Worm (Caenorhabditis elegans): ENCODE measurements around the gene C33D9.6.

DNA sequence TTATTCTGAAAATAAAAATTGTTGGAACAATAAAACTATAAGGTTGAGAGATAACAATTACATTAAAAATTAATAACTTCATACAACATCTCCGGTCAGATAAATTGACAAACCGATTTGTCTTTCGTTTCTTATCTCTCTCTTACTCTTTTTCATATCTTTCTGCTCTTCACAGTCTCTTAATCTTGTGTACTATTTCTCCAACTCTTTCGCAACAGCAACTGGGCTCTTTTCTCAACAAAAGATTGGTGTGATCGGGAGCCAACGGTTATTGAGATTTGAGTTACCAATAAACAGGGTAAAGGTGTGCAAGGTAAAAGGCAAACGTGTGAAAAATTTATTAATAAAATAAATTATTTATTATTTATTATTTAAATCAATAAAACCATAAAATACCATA, 8.7 kb upstream of the C33D9.6 start, which contains the start of gene C33D9.8:
- no peak for TF ChIP-seq nhr-77 (tag; optimal IDR thresholded peaks at IDR 0.05)
- TF ChIP-seq aly-2 (tag; optimal IDR thresholded peaks at IDR 0.05) = no peak
- TF ChIP-seq nhr-21 (tag; optimal IDR thresholded peaks at IDR 0.05) = no peak
- TF ChIP-seq ama-1 (optimal IDR thresholded peaks at IDR 0.05) = no peak
